Fruit fly (Drosophila melanogaster): Measurements from ENCODE around the gene CG17154.

dm6 chr3L:12136630-12137029, 48.2 kb downstream of the CG17154 start, which contains the start of the genes CG5645 and Atg12:
- no peak for TF ChIP-seq psq (optimal IDR thresholded peaks at IDR 0.05)
- no peak for TF ChIP-seq CG8478 (optimal IDR thresholded peaks at IDR 0.05)
- TF ChIP-seq pan (optimal IDR thresholded peaks at IDR 0.05), result no peak
- TF ChIP-seq EcR (GFP tag; optimal IDR thresholded peaks at IDR 0.05), result no peak
- TF ChIP-seq usp (GFP tag; optimal IDR thresholded peaks at IDR 0.05), result no peak
